Worm (Caenorhabditis elegans) whole organism, L1 larva: Measurements from ENCODE around the gene sod-3.

Experiments
- C04F5.9 ChIP-seq: sonication (generic microtip); optimal IDR thresholded peaks from 2 replicates; lab custom pipeline; 2016; ENCODE audit warnings: missing genetic modification characterization, missing compliant biosample characterization
- F16B12.6 ChIP-seq: fragments of 150-350 bp; optimal IDR thresholded peaks from 2 replicates; lab custom pipeline; 2014; ENCODE audit warnings: missing biosample characterization, missing genetic modification characterization
- Y116A8C.19 ChIP-seq: sonication (generic microtip); optimal IDR thresholded peaks from 2 replicates; lab custom pipeline; 2016; ENCODE audit warnings: missing compliant biosample characterization, missing genetic modification characterization, borderline replicate concordance
- aly-2 ChIP-seq: fragments of 150-350 bp; optimal IDR thresholded peaks from 2 replicates; lab custom pipeline; 2014; ENCODE audit warnings: missing biosample characterization, missing genetic modification characterization
- blmp-1 ChIP-seq: fragments of 150-350 bp; optimal IDR thresholded peaks from 2 replicates; lab custom pipeline; 2014; ENCODE audit warnings: missing biosample characterization, missing genetic modification characterization
- ceh-63 ChIP-seq: fragments of 200-800 bp; sonication (Bioruptor generic); optimal IDR thresholded peaks from 2 replicates; lab custom pipeline; 2018; ENCODE audit warnings: mild to moderate bottlenecking, missing genetic modification characterization, missing compliant biosample characterization
- ceh-8 ChIP-seq: fragments of 200-800 bp; sonication (Bioruptor generic); optimal IDR thresholded peaks from 2 replicates; lab custom pipeline; 2018; ENCODE audit warnings: mild to moderate bottlenecking, missing genetic modification characterization, moderate library complexity, missing compliant biosample characterization
- ceh-82 ChIP-seq, 3 experiments: fragments of 150-350 bp in 1 of 3; sonication (generic microtip) in 2 of 3; optimal IDR thresholded peaks; 2 replicates each; lab custom pipeline; 2014 to 2017; ENCODE audit warnings: missing biosample characterization in 3 of 3, missing genetic modification characterization in 3 of 3
- ceh-88 ChIP-seq: fragments of 200-800 bp; sonication (Bioruptor generic); IDR thresholded peaks from 2 replicates; pipeline ENCODE4 v1.3.6; 2022; ENCODE audit warnings: missing genetic modification characterization, missing compliant biosample characterization
- ceh-90 ChIP-seq: sonication (generic microtip); optimal IDR thresholded peaks from 2 replicates; lab custom pipeline; 2016; ENCODE audit warnings: missing genetic modification characterization, missing compliant biosample characterization
- dsc-1 ChIP-seq: sonication (generic microtip); optimal IDR thresholded peaks from 2 replicates; lab custom pipeline; 2016; ENCODE audit warnings: mild to moderate bottlenecking, missing genetic modification characterization, missing compliant biosample characterization
- elt-2 ChIP-seq: sonication (generic microtip); optimal IDR thresholded peaks from 2 replicates; lab custom pipeline; 2016; ENCODE audit warnings: missing genetic modification characterization, mild to moderate bottlenecking, inconsistent platforms, missing compliant biosample characterization, missing genetic modification reagents
- ets-5 ChIP-seq: fragments of 200-800 bp; sonication (Bioruptor generic); IDR thresholded peaks from 2 replicates; pipeline ENCODE4 v1.3.6; 2022; ENCODE audit warnings: missing genetic modification characterization, missing compliant biosample characterization
- fos-1 ChIP-seq: fragments of 150-350 bp; optimal IDR thresholded peaks from 2 replicates; lab custom pipeline; 2014; ENCODE audit warnings: missing biosample characterization, missing genetic modification characterization
- hpl-2 ChIP-seq: fragments of 150-350 bp; optimal IDR thresholded peaks from 2 replicates; lab custom pipeline; 2014; ENCODE audit warnings: missing biosample characterization, missing genetic modification reagents, missing genetic modification characterization
- isw-1 ChIP-seq: fragments of 200-800 bp; sonication (Bioruptor generic); IDR thresholded peaks from 2 replicates; pipeline ENCODE4 v1.3.6; 2022; ENCODE audit warnings: missing genetic modification characterization, missing compliant biosample characterization
- lin-14 ChIP-seq: fragments of 200-800 bp; sonication (Bioruptor generic); optimal IDR thresholded peaks from 2 replicates; lab custom pipeline; 2018; ENCODE audit warnings: mild to moderate bottlenecking, missing genetic modification characterization, moderate library complexity, missing compliant biosample characterization
- lin-15B ChIP-seq: fragments of 150-350 bp; sonication (generic microtip); optimal IDR thresholded peaks from 3 replicates; lab custom pipeline; 2014; ENCODE audit warnings: missing biosample characterization, missing genetic modification characterization
- lin-35 ChIP-seq, 2 experiments: fragments of 150-350 bp; optimal IDR thresholded peaks; 2 replicates each; lab custom pipeline; 2014; ENCODE audit warnings: missing biosample characterization in 2 of 2, missing genetic modification characterization in 2 of 2, missing genetic modification reagents in 2 of 2
- lin-39 ChIP-seq: fragments of 150-350 bp; optimal IDR thresholded peaks from 2 replicates; lab custom pipeline; 2014; ENCODE audit warnings: missing biosample characterization, missing genetic modification reagents, missing genetic modification characterization
- lir-3 ChIP-seq: sonication (generic microtip); optimal IDR thresholded peaks from 2 replicates; lab custom pipeline; 2016; ENCODE audit warnings: mild to moderate bottlenecking, missing genetic modification characterization, moderate library complexity, missing compliant biosample characterization; ENCODE audit not compliant: poor library complexity
- lsy-2 ChIP-seq, 2 experiments: fragments of 150-350 bp; optimal IDR thresholded peaks; 2 replicates each; lab custom pipeline; 2014; ENCODE audit warnings: missing biosample characterization in 2 of 2, missing genetic modification characterization in 2 of 2
- mab-9 ChIP-seq: fragments of 200-800 bp; sonication (Bioruptor generic); IDR thresholded peaks from 2 replicates; pipeline ENCODE4 v1.3.6; 2022; ENCODE audit warnings: missing genetic modification reagents, missing genetic modification characterization, missing compliant biosample characterization
- mdl-1 ChIP-seq, 2 experiments: fragments of 150-350 bp; optimal IDR thresholded peaks; 2 replicates each; lab custom pipeline; 2014 to 2017; ENCODE audit warnings: missing biosample characterization in 2 of 2, missing genetic modification characterization in 2 of 2, inconsistent platforms in 1 of 2
- nhr-11 ChIP-seq: fragments of 150-350 bp; optimal IDR thresholded peaks from 2 replicates; lab custom pipeline; 2014; ENCODE audit warnings: missing biosample characterization, missing genetic modification characterization
- nhr-12 ChIP-seq: sonication (generic microtip); optimal IDR thresholded peaks from 2 replicates; lab custom pipeline; 2017; ENCODE audit warnings: missing biosample characterization, missing genetic modification characterization
- nhr-20 ChIP-seq: sonication (generic microtip); optimal IDR thresholded peaks from 2 replicates; lab custom pipeline; 2016; ENCODE audit warnings: mild to moderate bottlenecking, missing genetic modification characterization, missing compliant biosample characterization
- nhr-28 ChIP-seq: fragments of 150-350 bp; optimal IDR thresholded peaks from 2 replicates; lab custom pipeline; 2014; ENCODE audit warnings: missing biosample characterization, missing genetic modification characterization
- nhr-47 ChIP-seq: sonication (generic microtip); optimal IDR thresholded peaks from 2 replicates; lab custom pipeline; 2016; ENCODE audit warnings: mild to moderate bottlenecking, missing genetic modification characterization, moderate library complexity, missing compliant biosample characterization
- nhr-76 ChIP-seq: sonication (generic microtip); optimal IDR thresholded peaks from 2 replicates; lab custom pipeline; 2017; ENCODE audit warnings: missing biosample characterization, missing genetic modification characterization
- nhr-77 ChIP-seq: fragments of 150-350 bp; optimal IDR thresholded peaks from 2 replicates; lab custom pipeline; 2014; ENCODE audit warnings: missing biosample characterization, missing genetic modification characterization
- nhr-85 ChIP-seq: sonication (generic microtip); peaks from one replicate; lab custom pipeline; 2016; ENCODE audit warnings: missing genetic modification characterization, inconsistent platforms, missing compliant biosample characterization
- pag-3 ChIP-seq: sonication (generic microtip); optimal IDR thresholded peaks from 2 replicates; lab custom pipeline; 2017; ENCODE audit warnings: missing genetic modification characterization, mild to moderate bottlenecking, missing compliant biosample characterization, antibody characterized with exemption, borderline replicate concordance; ENCODE audit not compliant: insufficient read depth
- pax-3 ChIP-seq: fragments of 200-800 bp; sonication (Bioruptor generic); optimal IDR thresholded peaks from 2 replicates; lab custom pipeline; 2018; ENCODE audit warnings: mild to moderate bottlenecking, missing genetic modification characterization, moderate library complexity, missing compliant biosample characterization
- skn-1 ChIP-seq: fragments of 150-350 bp; optimal IDR thresholded peaks from 2 replicates; lab custom pipeline; 2014; ENCODE audit warnings: missing biosample characterization, missing genetic modification characterization
- snpc-4 ChIP-seq: fragments of 150-350 bp; optimal IDR thresholded peaks from 2 replicates; lab custom pipeline; 2014; ENCODE audit warnings: missing biosample characterization, missing genetic modification characterization
- snu-23 ChIP-seq: sonication (generic microtip); optimal IDR thresholded peaks from 2 replicates; lab custom pipeline; 2016; ENCODE audit warnings: missing genetic modification characterization, missing compliant biosample characterization
- sox-4 ChIP-seq: sonication (generic microtip); optimal IDR thresholded peaks from 2 replicates; lab custom pipeline; 2016; ENCODE audit warnings: missing genetic modification characterization, missing compliant biosample characterization
- sptf-1 ChIP-seq: fragments of 150-350 bp; optimal IDR thresholded peaks from 2 replicates; lab custom pipeline; 2014; ENCODE audit warnings: missing biosample characterization, missing genetic modification characterization
- sup-37 ChIP-seq: fragments of 200-800 bp; sonication (Bioruptor generic); optimal IDR thresholded peaks from 2 replicates; lab custom pipeline; 2018; ENCODE audit warnings: mild to moderate bottlenecking, missing genetic modification characterization, missing compliant biosample characterization
- swsn-7 ChIP-seq: sonication (generic microtip); optimal IDR thresholded peaks from 2 replicates; lab custom pipeline; 2016; ENCODE audit warnings: missing genetic modification characterization, missing compliant biosample characterization
- tbx-2 ChIP-seq: sonication (generic microtip); optimal IDR thresholded peaks from 2 replicates; lab custom pipeline; 2016; ENCODE audit warnings: missing genetic modification characterization, missing compliant biosample characterization
- unc-30 ChIP-seq: sonication (generic microtip); optimal IDR thresholded peaks from 2 replicates; lab custom pipeline; 2017; ENCODE audit warnings: missing biosample characterization, missing genetic modification characterization
- unc-86 ChIP-seq: sonication (generic microtip); optimal IDR thresholded peaks from 2 replicates; lab custom pipeline; 2016; ENCODE audit warnings: missing genetic modification characterization, missing compliant biosample characterization
- zag-1 ChIP-seq: fragments of 150-350 bp; optimal IDR thresholded peaks from 2 replicates; lab custom pipeline; 2014; ENCODE audit warnings: missing biosample characterization, missing genetic modification characterization
- ztf-4 ChIP-seq: fragments of 150-350 bp; optimal IDR thresholded peaks from 2 replicates; lab custom pipeline; 2014; ENCODE audit warnings: missing biosample characterization, missing genetic modification characterization

The sod-3 gene

DNA sequence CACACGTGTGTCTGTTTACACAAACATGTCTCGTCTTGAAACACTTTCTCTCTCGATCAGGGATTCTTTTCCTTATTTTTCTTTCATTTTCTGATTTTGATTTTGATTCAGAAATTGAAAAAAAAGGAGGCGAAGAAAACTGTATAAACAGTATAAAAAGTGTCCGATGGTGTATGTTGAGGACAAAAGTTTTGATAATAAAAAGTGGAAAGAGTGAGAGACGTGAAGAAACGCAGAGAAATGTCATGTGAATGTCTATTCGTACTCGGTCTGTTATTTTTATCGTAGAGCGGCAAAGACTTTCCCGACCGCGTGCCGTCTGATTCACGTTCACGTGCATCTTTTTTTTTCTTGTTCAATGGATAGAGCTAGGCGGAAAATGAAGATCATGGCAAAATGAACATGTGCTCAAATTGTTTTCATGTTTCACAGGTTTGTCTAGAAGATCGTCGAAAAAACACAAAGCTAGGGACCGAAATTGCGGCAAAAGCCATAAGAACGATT lies 28.8 kb upstream of the sod-3 start (continued):
- no peak for TF ChIP-seq F16B12.6 (tag; lab: Kevin White, UChicago)
- no peak for TF ChIP-seq nhr-11 (tag; lab: Kevin White, UChicago)
- TF ChIP-seq ceh-8, result no peak

DNA sequence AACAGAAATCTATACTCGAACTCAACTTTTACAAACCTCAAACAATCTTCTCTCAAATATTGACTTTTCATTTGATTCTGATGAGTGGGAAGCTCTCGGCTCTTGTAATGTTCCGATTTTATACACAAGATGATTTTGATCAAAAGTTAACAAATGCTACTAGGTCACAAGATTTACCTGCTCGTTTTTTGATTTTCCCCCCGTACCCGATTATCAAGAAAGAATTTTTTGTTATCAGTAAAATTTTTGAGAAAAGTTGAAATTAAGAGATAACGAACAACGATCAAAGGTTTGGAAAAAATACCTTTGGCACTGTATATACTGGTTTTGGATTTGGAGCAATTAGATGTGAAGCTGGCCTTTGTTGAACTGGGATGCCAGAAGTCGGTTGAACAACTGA lies 27.7 kb upstream of the sod-3 start:
- TF ChIP-seq elt-2 (tag; lab: Kevin White, UChicago), result peak; percentile 76
- no peak for TF ChIP-seq nhr-12 (tag; lab: Kevin White, UChicago)
- TF ChIP-seq nhr-77 (tag; lab: Kevin White, UChicago), result peak; percentile 22
- no peak for TF ChIP-seq lin-39 (tag; lab: Kevin White, UChicago)
- no peak for TF ChIP-seq Y116A8C.19 (tag; lab: Kevin White, UChicago)
- TF ChIP-seq lin-35 (GFP tag; optimal IDR thresholded peaks at IDR 0.05; lab: Kevin White, UChicago), result peak in 1 of 2 experiments; percentile 39
- peak; percentile 33 for TF ChIP-seq tbx-2 (tag; lab: Kevin White, UChicago)
- no peak for TF ChIP-seq nhr-76 (tag; lab: Kevin White, UChicago)
- no peak for TF ChIP-seq sptf-1 (tag; lab: Kevin White, UChicago)

DNA sequence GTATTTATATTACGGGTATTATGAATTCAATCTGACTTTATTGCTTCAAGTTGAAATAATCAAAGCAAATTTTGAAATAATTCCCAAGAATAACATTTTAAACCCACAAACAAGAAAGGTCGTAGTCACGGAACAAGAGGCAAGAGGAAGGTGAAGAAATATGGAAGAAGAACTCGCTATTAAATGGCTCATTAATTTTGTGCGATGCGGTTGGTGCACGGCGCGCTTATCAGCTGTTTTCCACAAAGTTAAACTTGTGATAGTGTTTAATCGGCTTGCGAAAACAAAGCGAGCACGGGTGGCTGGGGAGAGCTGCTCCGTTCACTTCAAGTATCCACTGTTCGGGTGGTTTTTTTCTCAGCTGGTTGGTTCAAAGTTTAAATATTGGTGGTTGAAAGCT lies 25.6 kb upstream of the sod-3 start:
- TF ChIP-seq ceh-63 (GFP tag; lab: Kevin White, UChicago) (no peak), snpc-4 (tag; lab: Kevin White, UChicago) (no peak), lin-14 (GFP tag; lab: Kevin White, UChicago) (peak; percentile 12), elt-2 (tag; lab: Kevin White, UChicago) (peak; percentile 79), lin-35 (GFP tag; optimal IDR thresholded peaks at IDR 0.05; lab: Kevin White, UChicago) (peak in 1 of 2 experiments; percentile 33), nhr-47 (tag; lab: Kevin White, UChicago) (no peak), nhr-76 (tag; lab: Kevin White, UChicago) (no peak), C04F5.9 (no peak), ceh-88 (GFP tag; lab: Robert Waterston, UW) (no peak)

DNA sequence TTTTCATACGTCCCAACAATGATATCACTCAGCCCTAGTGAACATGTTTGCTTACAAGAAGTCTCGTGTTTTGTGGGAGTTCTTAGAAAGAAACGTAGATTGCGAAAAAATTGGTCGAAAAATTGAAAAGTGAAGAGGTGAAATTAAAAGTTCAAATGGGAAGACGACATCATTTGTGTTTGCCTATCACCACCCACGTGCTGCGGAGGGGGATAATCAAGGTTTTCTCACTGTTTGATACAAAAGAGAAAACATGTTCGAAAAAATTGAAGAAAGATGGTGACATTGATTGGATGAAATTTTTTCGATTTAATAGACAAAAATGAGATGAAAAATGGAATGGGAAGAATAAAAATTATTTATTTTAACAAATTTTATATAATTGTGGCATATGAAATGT lies 22.1 kb upstream of the sod-3 start:
- no peak for TF ChIP-seq unc-30 (tag; lab: Kevin White, UChicago)
- TF ChIP-seq lin-15B (tag; lab: Kevin White, UChicago), result no peak
- no peak for TF ChIP-seq isw-1 (GFP tag; lab: Robert Waterston, UW)
- TF ChIP-seq mab-9, result no peak
- TF ChIP-seq pax-3 (tag; lab: Kevin White, UChicago), result no peak
- peak; percentile 18 for TF ChIP-seq snu-23 (GFP tag; lab: Kevin White, UChicago)
- TF ChIP-seq lin-35 (GFP tag; optimal IDR thresholded peaks at IDR 0.05; lab: Kevin White, UChicago), result no peak
- no peak for TF ChIP-seq pag-3 (tag; lab: Kevin White, UChicago)
- TF ChIP-seq sox-4 (tag; lab: Kevin White, UChicago), result no peak
- no peak for TF ChIP-seq F16B12.6 (tag; lab: Kevin White, UChicago)
- TF ChIP-seq ets-5, result no peak
- TF ChIP-seq sup-37 (GFP tag; lab: Kevin White, UChicago), result no peak
- TF ChIP-seq ceh-90, result no peak
- TF ChIP-seq tbx-2 (tag; lab: Kevin White, UChicago), result no peak
- TF ChIP-seq hpl-2, result no peak
- no peak for TF ChIP-seq skn-1 (tag; lab: Kevin White, UChicago)
- no peak for TF ChIP-seq unc-86 (tag; lab: Kevin White, UChicago)
- TF ChIP-seq dsc-1 (tag; lab: Kevin White, UChicago), result no peak
- no peak for TF ChIP-seq mdl-1 (tag; optimal IDR thresholded peaks at IDR 0.05; lab: Kevin White, UChicago)
- no peak for TF ChIP-seq ceh-8
- peak; percentile 78 for TF ChIP-seq nhr-85
- no peak for TF ChIP-seq elt-2 (tag; lab: Kevin White, UChicago)
- TF ChIP-seq nhr-28, result no peak
- no peak for TF ChIP-seq ceh-82 (tag; optimal IDR thresholded peaks at IDR 0.05; lab: Kevin White, UChicago)
- TF ChIP-seq aly-2 (tag; lab: Kevin White, UChicago), result no peak
- TF ChIP-seq ztf-4, result no peak
- no peak for TF ChIP-seq zag-1 (tag; lab: Kevin White, UChicago)
- TF ChIP-seq blmp-1 (tag; lab: Kevin White, UChicago), result peak; percentile 91
- TF ChIP-seq nhr-20, result peak; percentile 12
- TF ChIP-seq lsy-2 (tag; optimal IDR thresholded peaks at IDR 0.05; lab: Kevin White, UChicago), result no peak
- TF ChIP-seq fos-1 (tag; lab: Kevin White, UChicago), result no peak
- no peak for TF ChIP-seq swsn-7 (tag; lab: Kevin White, UChicago)
- TF ChIP-seq lir-3, result no peak
- peak; percentile 59 for TF ChIP-seq lin-14 (GFP tag; lab: Kevin White, UChicago)
- no peak for TF ChIP-seq nhr-77 (tag; lab: Kevin White, UChicago)
